Worm (Caenorhabditis elegans) whole organism, L1 larva: ENCODE data around the gene F15E6.5.

Experiments
- C34B4.2 ChIP-seq: sonication (generic microtip); optimal IDR thresholded peaks from 2 replicates; lab custom pipeline; 2017; ENCODE audit warnings: mild to moderate bottlenecking, missing genetic modification characterization, missing compliant biosample characterization
- Y116A8C.19 ChIP-seq: sonication (generic microtip); optimal IDR thresholded peaks from 2 replicates; lab custom pipeline; 2016; ENCODE audit warnings: missing compliant biosample characterization, missing genetic modification characterization, borderline replicate concordance
- aha-1 ChIP-seq: fragments of 150-350 bp; optimal IDR thresholded peaks from 2 replicates; lab custom pipeline; 2014; ENCODE audit warnings: missing biosample characterization, missing genetic modification characterization
- blmp-1 ChIP-seq: fragments of 150-350 bp; optimal IDR thresholded peaks from 2 replicates; lab custom pipeline; 2014; ENCODE audit warnings: missing biosample characterization, missing genetic modification characterization
- ceh-8 ChIP-seq: fragments of 200-800 bp; sonication (Bioruptor generic); optimal IDR thresholded peaks from 2 replicates; lab custom pipeline; 2018; ENCODE audit warnings: mild to moderate bottlenecking, missing genetic modification characterization, moderate library complexity, missing compliant biosample characterization
- ceh-90 ChIP-seq: sonication (generic microtip); optimal IDR thresholded peaks from 2 replicates; lab custom pipeline; 2016; ENCODE audit warnings: missing genetic modification characterization, missing compliant biosample characterization
- ces-1 ChIP-seq: fragments of 150-350 bp; optimal IDR thresholded peaks from 2 replicates; lab custom pipeline; 2014; ENCODE audit warnings: missing biosample characterization, missing genetic modification reagents, missing genetic modification characterization
- dpl-1 ChIP-seq, 3 experiments: fragments of 150-350 bp in 2 of 3; sonication (generic microtip) in 1 of 3; optimal IDR thresholded peaks; 2 replicates each; lab custom pipeline; 2014 to 2017; ENCODE audit warnings: missing biosample characterization in 3 of 3, missing genetic modification characterization in 3 of 3, missing genetic modification reagents in 3 of 3
- efl-1 ChIP-seq, 4 experiments: fragments of 150-350 bp; optimal IDR thresholded peaks in 3 of 4; peaks in 1 of 4; 1 replicate in 1 of 4; 2 replicates in 3 of 4; lab custom pipeline; 2014; ENCODE audit warnings: missing biosample characterization in 2 of 4, missing genetic modification characterization in 2 of 4, missing genetic modification reagents in 2 of 4
- egl-27 ChIP-seq, 2 experiments: fragments of 150-350 bp in 1 of 2; sonication (generic microtip); optimal IDR thresholded peaks; 3 replicates each; lab custom pipeline; 2017 to 2018; ENCODE audit warnings: missing biosample characterization in 2 of 2, missing genetic modification characterization in 2 of 2, missing genetic modification reagents in 2 of 2
- fkh-4 ChIP-seq: sonication (generic microtip); optimal IDR thresholded peaks from 2 replicates; lab custom pipeline; 2016; ENCODE audit warnings: missing compliant biosample characterization, missing genetic modification characterization, borderline replicate concordance
- hlh-4 ChIP-seq: sonication (generic microtip); optimal IDR thresholded peaks from 2 replicates; lab custom pipeline; 2016; ENCODE audit warnings: mild to moderate bottlenecking, missing genetic modification characterization, missing compliant biosample characterization
- irx-1 ChIP-seq: sonication (generic microtip); optimal IDR thresholded peaks from 2 replicates; lab custom pipeline; 2016; ENCODE audit warnings: missing genetic modification characterization, missing compliant biosample characterization
- isw-1 ChIP-seq: fragments of 200-800 bp; sonication (Bioruptor generic); IDR thresholded peaks from 2 replicates; pipeline ENCODE4 v1.3.6; 2022; ENCODE audit warnings: missing genetic modification characterization, missing compliant biosample characterization
- lin-35 ChIP-seq, 2 experiments: fragments of 150-350 bp; optimal IDR thresholded peaks; 2 replicates each; lab custom pipeline; 2014; ENCODE audit warnings: missing biosample characterization in 2 of 2, missing genetic modification characterization in 2 of 2, missing genetic modification reagents in 2 of 2
- lsy-2 ChIP-seq, 2 experiments: fragments of 150-350 bp; optimal IDR thresholded peaks; 2 replicates each; lab custom pipeline; 2014; ENCODE audit warnings: missing biosample characterization in 2 of 2, missing genetic modification characterization in 2 of 2
- mef-2 ChIP-seq: fragments of 150-350 bp; optimal IDR thresholded peaks from 2 replicates; lab custom pipeline; 2014; ENCODE audit warnings: missing biosample characterization, missing genetic modification characterization
- nhr-19 ChIP-seq: fragments of 200-800 bp; sonication (Bioruptor generic); conservative IDR thresholded peaks from 2 replicates; pipeline ENCODE4 v1.3.6; 2022; ENCODE audit warnings: missing genetic modification characterization, missing compliant biosample characterization
- nhr-20 ChIP-seq: sonication (generic microtip); optimal IDR thresholded peaks from 2 replicates; lab custom pipeline; 2016; ENCODE audit warnings: mild to moderate bottlenecking, missing genetic modification characterization, missing compliant biosample characterization
- nhr-28 ChIP-seq: fragments of 150-350 bp; optimal IDR thresholded peaks from 2 replicates; lab custom pipeline; 2014; ENCODE audit warnings: missing biosample characterization, missing genetic modification characterization
- nhr-47 ChIP-seq: sonication (generic microtip); optimal IDR thresholded peaks from 2 replicates; lab custom pipeline; 2016; ENCODE audit warnings: mild to moderate bottlenecking, missing genetic modification characterization, moderate library complexity, missing compliant biosample characterization
- nhr-71 ChIP-seq: sonication (generic microtip); optimal IDR thresholded peaks from 2 replicates; lab custom pipeline; 2016; ENCODE audit warnings: mild to moderate bottlenecking, missing genetic modification characterization, moderate library complexity, missing compliant biosample characterization
- skn-1 ChIP-seq: fragments of 150-350 bp; optimal IDR thresholded peaks from 2 replicates; lab custom pipeline; 2014; ENCODE audit warnings: missing biosample characterization, missing genetic modification characterization
- snu-23 ChIP-seq: sonication (generic microtip); optimal IDR thresholded peaks from 2 replicates; lab custom pipeline; 2016; ENCODE audit warnings: missing genetic modification characterization, missing compliant biosample characterization
- sup-37 ChIP-seq: fragments of 200-800 bp; sonication (Bioruptor generic); optimal IDR thresholded peaks from 2 replicates; lab custom pipeline; 2018; ENCODE audit warnings: mild to moderate bottlenecking, missing genetic modification characterization, missing compliant biosample characterization
- swsn-7 ChIP-seq: sonication (generic microtip); optimal IDR thresholded peaks from 2 replicates; lab custom pipeline; 2016; ENCODE audit warnings: missing genetic modification characterization, missing compliant biosample characterization
- unc-30 ChIP-seq: sonication (generic microtip); optimal IDR thresholded peaks from 2 replicates; lab custom pipeline; 2017; ENCODE audit warnings: missing biosample characterization, missing genetic modification characterization
- unc-62 ChIP-seq: fragments of 150-350 bp; optimal IDR thresholded peaks from 2 replicates; lab custom pipeline; 2014; ENCODE audit warnings: missing biosample characterization, missing genetic modification reagents, missing genetic modification characterization
- unc-98 ChIP-seq: fragments of 200-800 bp; sonication (Bioruptor generic); IDR thresholded peaks from 2 replicates; pipeline ENCODE4 v1.3.6; 2022; ENCODE audit warnings: missing genetic modification characterization, missing compliant biosample characterization
- xbp-1 ChIP-seq: sonication (generic microtip); optimal IDR thresholded peaks from 2 replicates; lab custom pipeline; 2016; ENCODE audit warnings: missing genetic modification characterization, missing compliant biosample characterization
- zag-1 ChIP-seq: fragments of 150-350 bp; optimal IDR thresholded peaks from 2 replicates; lab custom pipeline; 2014; ENCODE audit warnings: missing biosample characterization, missing genetic modification characterization
- ztf-11 ChIP-seq, 2 experiments: sonication (generic microtip); optimal IDR thresholded peaks; 2 replicates each; lab custom pipeline; 2016 to 2017; ENCODE audit warnings: missing genetic modification characterization in 2 of 2, missing biosample characterization in 1 of 2, missing compliant biosample characterization in 1 of 2
- ztf-4 ChIP-seq: fragments of 150-350 bp; optimal IDR thresholded peaks from 2 replicates; lab custom pipeline; 2014; ENCODE audit warnings: missing biosample characterization, missing genetic modification characterization

The F15E6.5 gene

DNA sequence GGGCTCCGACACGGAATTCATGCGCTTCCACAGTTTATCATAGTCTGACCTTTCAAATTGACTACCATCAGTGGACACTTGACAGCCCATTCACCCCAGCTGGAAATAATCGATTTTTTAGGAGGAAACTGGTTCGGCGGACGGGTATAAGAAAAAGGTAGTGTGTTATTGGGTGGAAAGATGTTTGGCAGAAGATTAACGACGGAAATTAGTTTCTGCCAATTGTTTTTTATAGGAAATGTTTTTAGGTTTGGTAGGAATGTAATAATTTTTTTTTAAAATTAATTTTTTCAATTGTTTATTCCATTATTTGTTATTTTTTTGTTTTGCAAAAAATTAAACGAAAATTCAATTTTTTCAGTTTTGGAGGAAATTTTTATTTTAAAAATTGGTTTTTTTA, 9.6 kb downstream of the F15E6.5 start, which contains the start of gene F15E6.9:
Gene F15E6.9 (minus strand): TSS at position 101 of the 400 bp plus-strand sequence.
- no peak for TF ChIP-seq xbp-1 (tag; lab: Kevin White, UChicago)
- no peak for TF ChIP-seq ceh-8
- TF ChIP-seq ceh-90 (tag; lab: Kevin White, UChicago), result no peak
- no peak for TF ChIP-seq hlh-4 (tag; lab: Kevin White, UChicago)
- TF ChIP-seq mef-2, result no peak
- TF ChIP-seq ztf-4 (tag; lab: Kevin White, UChicago), result no peak
- TF ChIP-seq unc-62, result no peak

DNA sequence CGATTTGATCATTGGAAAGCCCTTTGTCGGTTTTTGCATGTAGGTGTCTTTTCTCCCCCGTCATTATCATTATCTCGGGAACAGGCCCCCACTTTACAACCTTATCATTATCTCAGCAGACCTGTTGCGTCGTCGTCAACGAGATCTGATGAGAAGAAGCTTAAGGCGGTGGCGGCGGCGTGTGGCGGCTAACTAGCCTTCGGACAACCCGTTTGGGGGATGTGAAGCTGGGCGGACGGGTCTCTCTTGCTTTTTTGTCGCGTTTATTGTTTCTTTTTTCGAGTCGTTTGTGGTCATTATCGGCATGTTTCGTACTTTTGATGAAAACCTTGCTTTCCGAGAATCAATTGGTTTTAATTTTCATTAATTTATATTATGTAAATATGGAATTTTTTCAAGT, 10.6 kb downstream of the F15E6.5 start:
- TF ChIP-seq nhr-47, result no peak
- peak; percentile 40 for TF ChIP-seq blmp-1 (tag; lab: Kevin White, UChicago)
- TF ChIP-seq efl-1 (optimal IDR thresholded peaks at IDR 0.05; lab: Kevin White, UChicago), result no peak
- TF ChIP-seq efl-1 (GFP tag; optimal IDR thresholded peaks at IDR 0.05 in 1 of 2; lab: Kevin White, UChicago), result peak in 1 of 2 experiments; percentile 30

DNA sequence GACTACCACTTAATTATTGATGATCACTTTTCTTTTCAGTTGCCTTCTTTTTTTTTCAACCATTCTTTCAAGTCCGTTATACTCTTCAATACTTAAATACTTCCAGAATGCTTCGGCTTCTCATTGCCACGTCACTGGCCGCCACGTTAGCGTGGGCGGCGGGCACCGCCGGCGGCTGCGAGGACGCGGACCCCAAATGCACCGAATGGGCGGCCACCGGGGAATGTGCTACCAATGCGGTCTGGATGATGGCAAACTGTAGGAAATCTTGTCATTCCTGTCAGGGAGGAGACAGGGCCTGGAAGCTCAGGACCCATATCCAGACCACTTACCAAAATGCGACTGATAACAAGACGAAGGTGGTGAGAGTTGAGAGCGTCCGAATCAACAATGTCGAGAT, 11.8 kb downstream of the F15E6.5 start, which contains the start of gene lgc-22:
Gene lgc-22 (plus strand): TSS at position 105 of the 400 bp plus-strand sequence.
- TF ChIP-seq nhr-20 (tag; lab: Kevin White, UChicago), result no peak
- TF ChIP-seq unc-62, result no peak
- TF ChIP-seq isw-1, result no peak
- no peak for TF ChIP-seq ztf-11 (tag; optimal IDR thresholded peaks at IDR 0.05; lab: Kevin White, UChicago)
- no peak for TF ChIP-seq swsn-7 (tag; lab: Kevin White, UChicago)
- TF ChIP-seq Y116A8C.19 (tag; lab: Kevin White, UChicago), result no peak
- TF ChIP-seq nhr-47, result no peak
- no peak for TF ChIP-seq zag-1
- TF ChIP-seq aha-1, result no peak
- no peak for TF ChIP-seq unc-30 (tag; lab: Kevin White, UChicago)
- no peak for TF ChIP-seq sup-37
- TF ChIP-seq lin-35 (GFP tag; optimal IDR thresholded peaks at IDR 0.05; lab: Kevin White, UChicago), result no peak
- TF ChIP-seq nhr-19 (GFP tag; lab: Robert Waterston, UW), result no peak
- TF ChIP-seq ces-1 (GFP tag; lab: Kevin White, UChicago), result no peak
- TF ChIP-seq, all 84 proteins: peak for 0

DNA sequence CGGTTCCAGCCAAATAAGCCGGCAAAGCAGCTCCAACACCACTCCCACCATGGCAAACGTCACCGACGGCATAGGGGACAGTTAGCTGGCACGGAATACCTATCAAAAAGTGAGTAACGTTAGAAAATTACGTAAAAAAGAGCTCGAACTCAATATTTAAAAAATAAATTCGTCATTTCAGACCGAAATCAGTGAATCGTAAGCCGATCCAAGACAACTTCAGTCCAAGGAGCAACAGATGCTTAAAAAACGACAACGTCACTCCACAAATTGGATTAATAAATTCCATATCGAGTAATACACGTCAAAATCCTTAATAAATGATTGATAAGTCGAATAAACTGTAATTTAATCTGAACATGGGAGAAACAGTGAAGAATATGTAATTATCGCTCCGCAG, 16.9 kb downstream of the F15E6.5 start:
- TF ChIP-seq nhr-19 (GFP tag; lab: Robert Waterston, UW) (no peak), efl-1 (optimal IDR thresholded peaks at IDR 0.05; lab: Kevin White, UChicago) (no peak), efl-1 (GFP tag; optimal IDR thresholded peaks at IDR 0.05 in 1 of 2; lab: Kevin White, UChicago) (no peak), zag-1 (no peak), nhr-28 (tag; lab: Kevin White, UChicago) (no peak), egl-27 (tag; optimal IDR thresholded peaks at IDR 0.05; lab: Kevin White, UChicago) (no peak), unc-98 (GFP tag; lab: Robert Waterston, UW) (no peak), lsy-2 (tag; optimal IDR thresholded peaks at IDR 0.05; lab: Kevin White, UChicago) (no peak), snu-23 (no peak)

DNA sequence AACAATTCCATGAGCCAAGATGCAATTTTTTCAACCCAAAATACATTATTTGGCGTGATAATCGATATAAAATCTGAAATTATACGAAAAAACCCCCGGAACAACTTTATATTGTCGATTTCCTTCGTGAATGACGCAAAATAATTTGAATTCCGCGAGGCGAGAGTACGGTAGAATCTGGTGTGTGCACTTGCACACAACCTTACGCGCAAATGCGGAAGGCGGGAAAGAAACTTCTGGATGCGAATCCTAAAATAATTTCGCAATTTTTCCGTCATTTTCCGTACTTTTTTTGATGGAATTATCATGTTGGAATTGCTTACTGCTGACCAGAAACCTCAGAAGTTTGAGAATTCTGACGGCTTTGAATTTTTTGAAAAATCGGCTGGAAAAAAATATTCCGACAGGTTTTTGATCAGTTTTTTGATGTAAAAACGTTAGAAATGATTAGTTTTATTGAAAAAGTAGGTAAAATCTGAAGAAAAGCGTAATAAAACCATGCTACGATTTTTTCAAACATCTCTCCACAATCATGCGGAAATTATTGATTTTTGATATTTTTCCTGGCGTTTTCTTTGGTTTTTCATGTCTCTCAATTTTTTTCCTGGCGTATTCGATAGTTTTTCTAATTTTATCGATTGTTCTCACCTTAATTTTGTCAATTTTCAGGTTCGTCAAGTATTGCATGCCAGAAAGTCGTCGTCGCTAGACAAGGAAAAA, 18.0 kb downstream of the F15E6.5 start, which contains the start of gene set-9:
Gene set-9 (plus strand): TSS at position 670 of the 720 bp plus-strand sequence.
- TF ChIP-seq lsy-2 (tag; optimal IDR thresholded peaks at IDR 0.05; lab: Kevin White, UChicago) (peak in 1 of 2 experiments; percentile 22), irx-1 (tag; lab: Kevin White, UChicago) (no peak), efl-1 (optimal IDR thresholded peaks at IDR 0.05; lab: Kevin White, UChicago) (peak in 1 of 2 experiments; percentile 27), efl-1 (GFP tag; optimal IDR thresholded peaks at IDR 0.05 in 1 of 2; lab: Kevin White, UChicago) (peak in 1 of 2 experiments; percentile 34)
- TF ChIP-seq, all 84 proteins: peak for 2

DNA sequence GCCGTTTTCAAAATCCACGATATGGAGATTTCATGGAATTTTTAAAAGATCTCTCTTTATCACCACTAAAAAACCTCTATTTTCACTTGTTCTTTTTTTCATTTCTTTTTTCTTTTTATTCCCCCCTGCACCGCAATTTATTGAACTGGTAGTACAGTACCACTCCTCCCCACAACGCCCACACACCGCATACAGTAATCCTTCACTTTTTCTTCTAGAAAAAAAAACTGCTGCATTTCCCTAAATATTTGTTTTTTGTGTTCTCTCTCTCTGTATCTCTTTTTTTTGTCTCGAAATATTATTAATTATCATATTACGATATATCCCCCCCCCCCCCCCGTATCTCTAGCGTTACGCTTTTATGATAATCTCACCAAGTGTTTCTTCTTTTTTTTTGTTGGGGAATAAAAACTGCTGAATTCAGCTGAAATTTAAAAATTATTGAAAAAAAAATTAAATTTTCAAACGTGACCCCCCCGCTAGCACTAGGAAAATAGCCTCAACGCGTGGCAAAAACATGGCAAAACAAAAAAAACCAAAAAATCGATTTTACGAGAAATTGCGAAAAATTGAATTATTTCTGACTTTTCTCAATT, 27.5 kb downstream of the F15E6.5 start, which contains the start of gene Y24D9B.1:
Gene Y24D9B.1 (plus strand): TSS at position 546 of the 596 bp plus-strand sequence.
- TF ChIP-seq nhr-71 (no peak), C34B4.2 (tag; lab: Kevin White, UChicago) (no peak), lin-35 (GFP tag; optimal IDR thresholded peaks at IDR 0.05; lab: Kevin White, UChicago) (no peak), zag-1 (no peak), skn-1 (tag; lab: Kevin White, UChicago) (no peak), fkh-4 (tag; lab: Kevin White, UChicago) (no peak), hlh-4 (tag; lab: Kevin White, UChicago) (no peak), dpl-1 (GFP tag; optimal IDR thresholded peaks at IDR 0.05; lab: Kevin White, UChicago) (no peak)
